Fruit fly (Drosophila melanogaster) whole organism, prepupa: ENCODE data around the gene CenB1A.

Source experiments
- Blimp-1 ChIP-seq: fragments of 200-800 bp; sonication (Bioruptor generic); optimal IDR thresholded peaks from 3 replicates; lab custom pipeline; 2017; ENCODE audit warnings: missing biosample characterization, missing genetic modification characterization, mild to moderate bottlenecking, moderate library complexity, missing genetic modification reagents
- CG15336 ChIP-seq: fragments of 200-800 bp; sonication (Bioruptor generic); IDR thresholded peaks from 2 replicates; pipeline ENCODE4 v1.3.6; 2022; ENCODE audit warnings: missing biosample characterization, missing genetic modification characterization
- CG1621 ChIP-seq: fragments of 200-800 bp; sonication (Bioruptor generic); optimal IDR thresholded peaks from 3 replicates; lab custom pipeline; 2018; ENCODE audit warnings: missing biosample characterization, mild to moderate bottlenecking, missing genetic modification characterization
- CG3032 ChIP-seq: fragments of 200-800 bp; optimal IDR thresholded peaks from 2 replicates; lab custom pipeline; 2019; ENCODE audit warnings: missing biosample characterization, mild to moderate bottlenecking, missing genetic modification characterization, moderate library complexity
- CG31627 ChIP-seq: fragments of 200-800 bp; sonication (Bioruptor generic); optimal IDR thresholded peaks from 3 replicates; lab custom pipeline; 2016; ENCODE audit warnings: missing biosample characterization, missing genetic modification characterization
- CG32006 ChIP-seq: fragments of 200-800 bp; sonication (Bioruptor generic); optimal IDR thresholded peaks from 3 replicates; lab custom pipeline; 2017; ENCODE audit warnings: missing biosample characterization, mild to moderate bottlenecking, missing genetic modification characterization
- CG3919 ChIP-seq: fragments of 200-800 bp; sonication (Bioruptor generic); optimal IDR thresholded peaks from 3 replicates; lab custom pipeline; 2016; ENCODE audit warnings: missing biosample characterization, missing genetic modification characterization
- CG4318 ChIP-seq: fragments of 200-800 bp; sonication (Bioruptor generic); optimal IDR thresholded peaks from 3 replicates; lab custom pipeline; 2017; ENCODE audit warnings: missing biosample characterization, mild to moderate bottlenecking, missing genetic modification characterization
- CG6163 ChIP-seq: fragments of 200-800 bp; sonication (Bioruptor generic); IDR thresholded peaks from 3 replicates; pipeline ENCODE4 v1.3.6; 2022; ENCODE audit warnings: missing biosample characterization, missing genetic modification characterization
- CG6792 ChIP-seq: fragments of 200-800 bp; sonication (Bioruptor generic); optimal IDR thresholded peaks from 3 replicates; lab custom pipeline; 2016; ENCODE audit warnings: missing biosample characterization, missing genetic modification characterization
- CG6808 ChIP-seq: fragments of 200-800 bp; sonication (Bioruptor generic); optimal IDR thresholded peaks from 3 replicates; lab custom pipeline; 2017; ENCODE audit warnings: missing biosample characterization, missing genetic modification characterization, mild to moderate bottlenecking, moderate library complexity, missing genetic modification reagents
- CG7368 ChIP-seq: fragments of 200-800 bp; sonication (Bioruptor generic); optimal IDR thresholded peaks from 3 replicates; lab custom pipeline; 2016; ENCODE audit warnings: missing biosample characterization, missing genetic modification characterization
- CG8119 ChIP-seq: fragments of 200-800 bp; sonication (Bioruptor generic); IDR thresholded peaks from 3 replicates; pipeline ENCODE4 v1.3.6; 2022; ENCODE audit warnings: missing biosample characterization, missing genetic modification characterization
- CG8319 ChIP-seq: fragments of 200-800 bp; sonication (Bioruptor generic); optimal IDR thresholded peaks from 3 replicates; lab custom pipeline; 2016; ENCODE audit warnings: missing biosample characterization, missing genetic modification characterization
- CG8632 ChIP-seq: fragments of 200-800 bp; sonication (Bioruptor generic); optimal IDR thresholded peaks from 3 replicates; lab custom pipeline; 2016; ENCODE audit warnings: missing biosample characterization, missing genetic modification characterization
- CG9139 ChIP-seq: fragments of 200-800 bp; sonication (Bioruptor generic); optimal IDR thresholded peaks from 3 replicates; lab custom pipeline; 2017; ENCODE audit warnings: missing biosample characterization, mild to moderate bottlenecking, missing genetic modification characterization
- Eip75B ChIP-seq: fragments of 200-800 bp; sonication (Bioruptor generic); optimal IDR thresholded peaks from 3 replicates; lab custom pipeline; 2016; ENCODE audit warnings: missing biosample characterization, missing genetic modification characterization
- Eip78C ChIP-seq: fragments of 200-800 bp; sonication (Bioruptor generic); peaks from one replicate; lab custom pipeline; 2016; ENCODE audit warnings: missing biosample characterization, missing genetic modification characterization
- Eip93F ChIP-seq: fragments of 200-800 bp; sonication (Bioruptor generic); optimal IDR thresholded peaks from 2 replicates; lab custom pipeline; 2016; ENCODE audit warnings: missing biosample characterization, mild to moderate bottlenecking, missing genetic modification characterization
- Ets21C ChIP-seq: fragments of 200-800 bp; sonication (Bioruptor generic); optimal IDR thresholded peaks from 3 replicates; lab custom pipeline; 2016; ENCODE audit warnings: missing biosample characterization, missing genetic modification characterization
- Gug ChIP-seq: fragments of 200-800 bp; sonication (Bioruptor generic); IDR thresholded peaks from 2 replicates; pipeline ENCODE4 v1.3.6; 2022; ENCODE audit warnings: missing biosample characterization, missing genetic modification characterization
- Hr38 ChIP-seq: sonication (Bioruptor generic); optimal IDR thresholded peaks from 2 replicates; lab custom pipeline; 2016; ENCODE audit warnings: missing biosample characterization, missing genetic modification characterization
- Hr39 ChIP-seq: fragments of 200-800 bp; sonication (Bioruptor generic); optimal IDR thresholded peaks from 2 replicates; lab custom pipeline; 2016; ENCODE audit warnings: missing biosample characterization, missing genetic modification characterization
- Hr4 ChIP-seq: fragments of 200-800 bp; sonication (Bioruptor generic); optimal IDR thresholded peaks from 3 replicates; lab custom pipeline; 2016; ENCODE audit warnings: missing biosample characterization, missing genetic modification characterization
- Lpt ChIP-seq: fragments of 200-800 bp; sonication (Bioruptor generic); optimal IDR thresholded peaks from 3 replicates; lab custom pipeline; 2016; ENCODE audit warnings: missing biosample characterization, missing genetic modification characterization
- Met ChIP-seq: fragments of 200-800 bp; sonication (Bioruptor generic); optimal IDR thresholded peaks from 3 replicates; lab custom pipeline; 2016; ENCODE audit warnings: missing biosample characterization, missing genetic modification characterization
- Smox ChIP-seq: fragments of 200-800 bp; sonication (Bioruptor generic); optimal IDR thresholded peaks from 3 replicates; lab custom pipeline; 2016; ENCODE audit warnings: missing biosample characterization, missing genetic modification characterization
- Sox102F ChIP-seq: fragments of 200-800 bp; sonication (Bioruptor generic); optimal IDR thresholded peaks from 2 replicates; lab custom pipeline; 2016; ENCODE audit warnings: missing biosample characterization, mild to moderate bottlenecking, missing genetic modification characterization
- achi ChIP-seq: fragments of 200-800 bp; sonication (Bioruptor generic); optimal IDR thresholded peaks from 3 replicates; lab custom pipeline; 2016; ENCODE audit warnings: missing biosample characterization, missing genetic modification characterization
- acj6 ChIP-seq: fragments of 200-800 bp; sonication (Bioruptor generic); optimal IDR thresholded peaks from 3 replicates; lab custom pipeline; 2016; ENCODE audit warnings: missing biosample characterization, missing genetic modification characterization
- dac ChIP-seq: fragments of 200-800 bp; sonication (Bioruptor generic); optimal IDR thresholded peaks from 2 replicates; lab custom pipeline; 2017; ENCODE audit warnings: missing biosample characterization, mild to moderate bottlenecking, missing genetic modification characterization
- dsx ChIP-seq: fragments of 200-800 bp; optimal IDR thresholded peaks from 3 replicates; lab custom pipeline; 2019; ENCODE audit warnings: missing biosample characterization, mild to moderate bottlenecking, missing genetic modification characterization, moderate library complexity; ENCODE audit not compliant: poor library complexity, severe bottlenecking
- eg ChIP-seq: fragments of 200-800 bp; sonication (Bioruptor generic); IDR thresholded peaks from 3 replicates; pipeline ENCODE4 v1.3.6; 2022; ENCODE audit warnings: missing biosample characterization, missing genetic modification characterization
- esn ChIP-seq: fragments of 200-800 bp; sonication (Bioruptor generic); optimal IDR thresholded peaks from 2 replicates; lab custom pipeline; 2016; ENCODE audit warnings: missing biosample characterization, mild to moderate bottlenecking, missing genetic modification characterization, moderate library complexity
- fd59A ChIP-seq: fragments of 200-800 bp; sonication (Bioruptor generic); optimal IDR thresholded peaks from 2 replicates; lab custom pipeline; 2017; ENCODE audit warnings: missing biosample characterization, mild to moderate bottlenecking, missing genetic modification characterization, missing genetic modification reagents
- fd85E ChIP-seq: fragments of 200-800 bp; sonication (Bioruptor generic); optimal IDR thresholded peaks from 3 replicates; lab custom pipeline; 2016; ENCODE audit warnings: missing biosample characterization, missing genetic modification characterization
- fkh ChIP-seq: fragments of 200-800 bp; sonication (Bioruptor generic); optimal IDR thresholded peaks from 3 replicates; lab custom pipeline; 2017; ENCODE audit warnings: missing biosample characterization, mild to moderate bottlenecking, missing genetic modification characterization, moderate library complexity
- lz ChIP-seq: fragments of 200-800 bp; sonication (Bioruptor generic); optimal IDR thresholded peaks from 3 replicates; lab custom pipeline; 2016; ENCODE audit warnings: missing biosample characterization, missing genetic modification characterization
- net ChIP-seq: fragments of 200-800 bp; sonication (Bioruptor generic); optimal IDR thresholded peaks from 3 replicates; lab custom pipeline; 2016; ENCODE audit warnings: missing biosample characterization, missing genetic modification characterization
- pdm3 ChIP-seq: fragments of 200-800 bp; sonication (Bioruptor generic); optimal IDR thresholded peaks from 3 replicates; lab custom pipeline; 2016; ENCODE audit warnings: missing biosample characterization, missing genetic modification characterization
- ss ChIP-seq, 2 experiments: fragments of 200-800 bp; sonication (Bioruptor generic); optimal IDR thresholded peaks; 2 replicates in 1 of 2; 3 replicates in 1 of 2; lab custom pipeline; 2017 to 2018; ENCODE audit warnings: mild to moderate bottlenecking in 2 of 2, missing biosample characterization in 2 of 2, missing genetic modification characterization in 2 of 2, moderate library complexity in 1 of 2
- topi ChIP-seq: fragments of 200-800 bp; sonication (Bioruptor generic); optimal IDR thresholded peaks from 3 replicates; lab custom pipeline; 2016; ENCODE audit warnings: missing biosample characterization, missing genetic modification characterization

The CenB1A gene

DNA sequence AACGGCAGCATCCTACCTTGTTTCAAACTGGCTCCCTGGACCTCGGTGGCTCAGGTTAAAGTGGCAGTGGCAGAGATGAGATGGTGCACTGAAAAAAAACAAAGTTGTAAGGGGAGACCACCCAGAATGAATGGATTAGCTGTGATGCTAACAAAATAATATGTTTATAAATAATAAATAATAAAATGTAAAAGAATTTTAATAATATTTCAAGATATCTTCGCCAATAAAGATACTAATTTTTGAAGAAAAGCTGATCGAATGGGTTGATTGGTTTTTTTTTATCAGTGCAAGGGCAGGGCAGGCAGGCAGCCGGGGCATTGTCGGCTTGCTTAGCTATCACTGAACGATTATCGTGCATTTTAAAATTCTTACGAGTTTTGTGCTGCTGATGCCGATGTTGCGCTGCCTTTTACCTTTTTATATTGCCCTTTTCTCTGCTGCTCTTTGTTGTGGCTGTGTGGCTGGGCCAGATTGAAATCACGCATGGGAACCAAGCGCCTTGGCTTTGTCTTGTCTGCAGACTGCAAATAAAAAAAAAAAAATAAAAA is 30.9 kb downstream of the CenB1A start (continued):
- TF ChIP-seq lz (GFP tag; lab: Kevin White, UChicago) (peak; percentile 59), CG6163 (GFP tag; lab: Robert Waterston, UW) (peak; percentile 79), achi (GFP tag; lab: Kevin White, UChicago) (peak; percentile 86), net (GFP tag; lab: Kevin White, UChicago) (peak; percentile 69), CG32006 (GFP tag; lab: Kevin White, UChicago) (peak; percentile 52), Gug (GFP tag; lab: Robert Waterston, UW) (peak; percentile 32; the same call in 1 of the 2 replicates), Blimp-1 (GFP tag; lab: Kevin White, UChicago) (peak; percentile 71), CG7368 (GFP tag; lab: Kevin White, UChicago) (peak; percentile 27), fd59A (GFP tag; lab: Kevin White, UChicago) (peak; percentile 80), CG4318 (GFP tag; lab: Kevin White, UChicago) (no peak), CG1621 (tag; lab: Kevin White, UChicago) (peak; percentile 63), eg (GFP tag; lab: Robert Waterston, UW) (0 out of 3 replicates have a peak, but pooled peaks have one; percentile 34), Sox102F (GFP tag; lab: Kevin White, UChicago) (peak; percentile 77), dac (GFP tag; lab: Kevin White, UChicago) (no peak), Lpt (GFP tag; lab: Kevin White, UChicago) (no peak), CG6792 (GFP tag; lab: Kevin White, UChicago) (peak; percentile 76), CG15336 (GFP tag; lab: Robert Waterston, UW) (peak; percentile 66), dsx (GFP tag; lab: Kevin White, UChicago) (peak; percentile 65), Hr4 (GFP tag; lab: Kevin White, UChicago) (peak; percentile 10), CG31627 (GFP tag; lab: Kevin White, UChicago) (peak; percentile 36)

DNA sequence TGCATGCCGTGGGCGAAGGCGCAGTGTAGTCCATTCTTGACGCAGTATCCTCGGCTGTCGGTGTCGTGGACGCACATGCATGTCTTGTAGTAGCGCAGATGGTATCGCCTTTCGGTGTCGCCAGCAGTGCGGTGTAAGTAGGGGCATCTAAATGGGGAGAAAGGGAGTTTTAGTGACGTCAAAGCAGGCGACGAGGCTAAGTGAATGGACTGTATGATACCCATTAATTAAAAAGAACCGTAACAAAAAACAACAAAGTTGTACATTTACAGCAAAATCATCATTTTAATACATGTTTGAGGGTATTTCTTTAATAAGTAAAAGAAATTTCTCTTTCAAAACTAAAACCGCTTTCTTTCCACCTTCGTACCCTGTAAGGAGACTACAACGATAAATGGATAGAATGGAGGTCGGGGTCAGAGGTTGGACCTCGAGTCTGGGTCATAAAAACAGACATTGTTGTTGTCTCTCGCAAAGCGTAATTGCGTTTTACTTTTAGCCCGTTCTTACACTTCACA is 38.2 kb downstream of the CenB1A start:
- TF ChIP-seq esn (GFP tag; lab: Kevin White, UChicago), result no peak

DNA sequence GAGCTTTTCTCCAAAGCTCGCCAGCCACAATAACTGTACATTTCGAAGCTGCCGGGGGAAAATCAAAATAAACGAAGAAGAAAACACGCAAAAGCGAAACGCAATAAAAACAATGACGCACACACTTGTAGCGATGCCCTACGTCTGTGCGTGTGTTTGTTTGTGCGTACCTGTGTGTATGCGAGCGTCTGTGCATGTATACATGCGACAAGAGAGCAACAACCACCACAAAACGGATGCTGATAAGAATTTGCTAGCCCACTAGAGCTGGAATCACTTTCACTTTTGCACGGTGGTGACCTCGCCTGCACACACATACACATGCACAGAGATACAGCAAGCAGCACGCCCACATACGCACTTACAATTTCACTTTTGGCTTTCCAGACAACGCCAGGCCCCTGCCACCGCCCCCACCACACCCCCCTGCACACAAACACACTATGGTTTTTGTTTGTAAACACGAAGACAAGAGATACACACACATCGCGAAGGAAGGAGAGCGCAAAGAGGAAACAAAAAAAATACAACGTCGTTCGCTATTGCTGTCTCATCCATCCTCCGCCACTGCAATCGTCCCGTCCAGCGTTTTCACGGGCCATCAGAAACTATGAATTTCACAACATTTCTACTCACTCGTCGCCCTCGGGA is 38.8 kb downstream of the CenB1A start:
- TF ChIP-seq Eip75B (GFP tag; lab: Kevin White, UChicago) (no peak), achi (GFP tag; lab: Kevin White, UChicago) (peak; percentile 7), Hr4 (GFP tag; lab: Kevin White, UChicago) (no peak), Eip78C (GFP tag; lab: Kevin White, UChicago) (peak; percentile 59), pdm3 (GFP tag; lab: Kevin White, UChicago) (no peak), CG4318 (GFP tag; lab: Kevin White, UChicago) (no peak), topi (GFP tag; lab: Kevin White, UChicago) (no peak), fd59A (GFP tag; lab: Kevin White, UChicago) (peak; percentile 6), CG8632 (no peak), Blimp-1 (GFP tag; lab: Kevin White, UChicago) (peak; percentile 95), CG3919 (GFP tag; lab: Kevin White, UChicago) (peak; percentile 14), lz (GFP tag; lab: Kevin White, UChicago) (no peak), ss (GFP tag; optimal IDR thresholded peaks at IDR 0.05; lab: Kevin White, UChicago) (peak; percentile 60 to 75), CG6808 (GFP tag; lab: Kevin White, UChicago) (peak; percentile 45), CG8119 (GFP tag; lab: Robert Waterston, UW) (peak; percentile 49; the same call in 2 of the 3 replicates), CG1621 (tag; lab: Kevin White, UChicago) (peak; percentile 6), Eip93F (no peak), net (GFP tag; lab: Kevin White, UChicago) (no peak), eg (GFP tag; lab: Robert Waterston, UW) (no peak; the same call in 2 of the 3 replicates), Sox102F (GFP tag; lab: Kevin White, UChicago) (no peak), CG3032 (tag; lab: Kevin White, UChicago) (peak; percentile 33), CG15336 (GFP tag; lab: Robert Waterston, UW) (no peak), acj6 (GFP tag; lab: Kevin White, UChicago) (no peak), Met (GFP tag; lab: Kevin White, UChicago) (no peak), CG6792 (GFP tag; lab: Kevin White, UChicago) (no peak), CG9139 (no peak), Ets21C (GFP tag; lab: Kevin White, UChicago) (no peak), CG6163 (GFP tag; lab: Robert Waterston, UW) (peak; percentile 67), Lpt (GFP tag; lab: Kevin White, UChicago) (no peak), fkh (GFP tag; lab: Kevin White, UChicago) (peak; percentile 91), Hr38 (no peak), CG8319 (GFP tag; lab: Kevin White, UChicago) (peak; percentile 92), Smox (GFP tag; lab: Kevin White, UChicago) (no peak), fd85E (peak; percentile 5), esn (GFP tag; lab: Kevin White, UChicago) (no peak), Gug (GFP tag; lab: Robert Waterston, UW) (0 out of 2 replicates have a peak, but pooled peaks have one; percentile 24), Hr39 (GFP tag; lab: Kevin White, UChicago) (no peak)
